Worm (Caenorhabditis elegans): ENCODE data around the gene H35B03.1.

H35B03.1 gene

ce11 chrIV:5725300-5725699 lies at the start of gene H35B03.1:
H35B03.1 (plus strand) TSS chrIV:5725600.
- TF ChIP-seq dox-1 (GFP tag; IDR thresholded peaks at IDR 0.05): no peak
- no peak for TF ChIP-seq atf-7 (tag; optimal IDR thresholded peaks at IDR 0.05)
- TF ChIP-seq F37B4.10 (GFP tag; IDR thresholded peaks at IDR 0.05): no peak
- no peak for TF ChIP-seq dpl-1 (GFP tag; optimal IDR thresholded peaks at IDR 0.05)
- TF ChIP-seq snpc-1.3 (tag; optimal IDR thresholded peaks at IDR 0.05; ENCODE audit: insufficient read depth): no peak
- no peak for TF ChIP-seq snpc-4 (GFP tag; optimal IDR thresholded peaks at IDR 0.05)
- TF ChIP-seq snpc-4 (tag; optimal IDR thresholded peaks at IDR 0.05): no peak
- TF ChIP-seq lin-40 (tag; optimal IDR thresholded peaks at IDR 0.05): no peak
- no peak for TF ChIP-seq madf-8 (GFP tag; conservative IDR thresholded peaks at IDR 0.05)
- no peak for TF ChIP-seq zfh-2 (GFP tag; conservative IDR thresholded peaks at IDR 0.05)

ce11 chrIV:5678044-5678443 lies 47.4 kb upstream of the H35B03.1 start, which contains the start of gene C55C3.4:
C55C3.4 (minus strand) TSS chrIV:5678144.
- TF ChIP-seq egrh-3 (GFP tag; IDR thresholded peaks at IDR 0.05) (no peak), hlh-12 (tag; optimal IDR thresholded peaks at IDR 0.05) (no peak), K11D2.4 (GFP tag; IDR thresholded peaks at IDR 0.05) (no peak), fkh-3 (tag; optimal IDR thresholded peaks at IDR 0.05) (no peak), B0261.1 (tag; optimal IDR thresholded peaks at IDR 0.05) (no peak), Y79H2A.3 (GFP tag; conservative IDR thresholded peaks at IDR 0.05) (no peak), T26A5.8 (tag; optimal IDR thresholded peaks at IDR 0.05) (no peak), mes-4 (tag; optimal IDR thresholded peaks at IDR 0.05) (no peak), Y53G8AR.9 (GFP tag; conservative IDR thresholded peaks at IDR 0.05) (no peak), madf-3 (GFP tag; IDR thresholded peaks at IDR 0.05) (no peak), ceh-100 (GFP tag; IDR thresholded peaks at IDR 0.05) (no peak), madf-10 (tag; optimal IDR thresholded peaks at IDR 0.05) (no peak), C17E4.6 (GFP tag; IDR thresholded peaks at IDR 0.05) (no peak), ceh-79 (tag; optimal IDR thresholded peaks at IDR 0.05) (no peak), die-1 (tag; optimal IDR thresholded peaks at IDR 0.05) (no peak), F57A8.1 (GFP tag; optimal IDR thresholded peaks at IDR 0.05) (no peak), repo-1 (tag; optimal IDR thresholded peaks at IDR 0.05) (no peak), D2030.7 (GFP tag; IDR thresholded peaks at IDR 0.05) (no peak), snpc-3.4 (tag; optimal IDR thresholded peaks at IDR 0.05) (no peak), unc-62 (GFP tag; optimal IDR thresholded peaks at IDR 0.05) (no peak)

ce11 chrIV:5682547-5683234 lies 42.7 kb upstream of the H35B03.1 start, which contains the start of the genes C55C3.7 and C55C3.6:
C55C3.7 (minus strand) TSS chrIV:5682647.
C55C3.6 (plus strand) TSS chrIV:5683184.
- TF ChIP-seq let-607 (tag; optimal IDR thresholded peaks at IDR 0.05) (no peak), nfyb-1 (GFP tag; IDR thresholded peaks at IDR 0.05) (no peak), lin-54 (GFP tag; optimal IDR thresholded peaks at IDR 0.05) (no peak)

- TF ChIP-seq snpc-4 (GFP tag; optimal IDR thresholded peaks at IDR 0.05) (no peak), snpc-4 (tag; optimal IDR thresholded peaks at IDR 0.05) (peak in 1 of 4 experiments; percentile 61), nhr-90 (tag; optimal IDR thresholded peaks at IDR 0.05) (no peak)
Observed at ce11 chrIV:5685014-5685413, 40.4 kb upstream of the H35B03.1 start, which contains the start of gene C55C3.3. C55C3.3 (plus strand) TSS chrIV:5685287.

Measured in whole organism, young adult.